Worm (Caenorhabditis elegans): ENCODE results near the gene Y43F8C.7.

Y43F8C.7 gene

ce11 chrV:19669959-19670358 is 26.1 kb upstream of the Y43F8C.7 start, which contains the start of gene Y43F8C.11:
Gene Y43F8C.11 (plus strand): TSS chrV:19670259.
- TF ChIP-seq set-16 (GFP tag; IDR thresholded peaks at IDR 0.05) (no peak), ceh-44 (GFP tag; IDR thresholded peaks at IDR 0.05) (no peak), nhr-77 (tag; optimal IDR thresholded peaks at IDR 0.05) (no peak)

ce11 chrV:19668213-19668612 is 24.4 kb upstream of the Y43F8C.7 start:
- TF ChIP-seq T26A8.4 (GFP tag; IDR thresholded peaks at IDR 0.05) (no peak), lin-13 (GFP tag; optimal IDR thresholded peaks at IDR 0.05) (no peak), php-3 (GFP tag; IDR thresholded peaks at IDR 0.05) (no peak), D1046.2 (GFP tag; IDR thresholded peaks at IDR 0.05) (no peak), ZK546.5 (tag; optimal IDR thresholded peaks at IDR 0.05) (no peak), cey-2 (tag; optimal IDR thresholded peaks at IDR 0.05; ENCODE audit: borderline replicate concordance, insufficient read depth) (no peak), mes-2 (tag; optimal IDR thresholded peaks at IDR 0.05; ENCODE audit: poor library complexity, severe bottlenecking) (no peak), F44E2.7 (GFP tag; IDR thresholded peaks at IDR 0.05) (no peak), ceh-32 (tag; optimal IDR thresholded peaks at IDR 0.05; ENCODE audit: poor library complexity) (no peak), nhr-42 (GFP tag; IDR thresholded peaks at IDR 0.05) (no peak), lir-3 (tag; optimal IDR thresholded peaks at IDR 0.05) (no peak), aly-2 (tag; optimal IDR thresholded peaks at IDR 0.05) (no peak), set-16 (GFP tag; IDR thresholded peaks at IDR 0.05) (no peak), dpl-1 (GFP tag; optimal IDR thresholded peaks at IDR 0.05) (no peak), lsy-2 (tag; optimal IDR thresholded peaks at IDR 0.05) (no peak), ceh-28 (tag; optimal IDR thresholded peaks at IDR 0.05) (no peak), aha-1 (tag) (no peak), zag-1 (tag; optimal IDR thresholded peaks at IDR 0.05) (no peak)

- TF ChIP-seq spr-1 (tag; optimal IDR thresholded peaks at IDR 0.05) (no peak), lim-7 (GFP tag; IDR thresholded peaks at IDR 0.05) (no peak), duxl-1 (tag; optimal IDR thresholded peaks at IDR 0.05; ENCODE audit: poor library complexity) (no peak), aha-1 (tag) (no peak), ceh-82 (tag; optimal IDR thresholded peaks at IDR 0.05) (no peak), F44E2.7 (GFP tag; IDR thresholded peaks at IDR 0.05) (no peak), hlh-11 (tag; optimal IDR thresholded peaks at IDR 0.05) (no peak), lin-29 (GFP tag; IDR thresholded peaks at IDR 0.05) (no peak), ceh-28 (tag; optimal IDR thresholded peaks at IDR 0.05) (no peak), skn-1 (tag; optimal IDR thresholded peaks at IDR 0.05) (no peak)
These were observed 23.9 kb upstream of the Y43F8C.7 start for ce11 chrV:19667716-19668115.

- TF ChIP-seq tra-1 (GFP tag; IDR thresholded peaks at IDR 0.05) (peak; percentile 63; the same call in 1 of the 2 replicates), aly-2 (tag; optimal IDR thresholded peaks at IDR 0.05) (no peak), nhr-42 (GFP tag; IDR thresholded peaks at IDR 0.05) (no peak), mxl-2 (GFP tag; conservative IDR thresholded peaks at IDR 0.05) (no peak), spr-1 (tag; optimal IDR thresholded peaks at IDR 0.05) (no peak), T26A8.4 (GFP tag; IDR thresholded peaks at IDR 0.05) (no peak), nhr-28 (tag; optimal IDR thresholded peaks at IDR 0.05) (peak; percentile 49), hmg-1.1 (GFP tag; IDR thresholded peaks at IDR 0.05) (no peak), nhr-25 (tag; optimal IDR thresholded peaks at IDR 0.05; ENCODE audit: borderline replicate concordance, insufficient read depth) (peak; percentile 12), mes-2 (tag; optimal IDR thresholded peaks at IDR 0.05; ENCODE audit: poor library complexity, severe bottlenecking) (no peak), Y5F2A.4 (GFP tag; optimal IDR thresholded peaks at IDR 0.05) (no peak), unc-62 (GFP tag; optimal IDR thresholded peaks at IDR 0.05 in 1 of 2) (peak in 1 of 2 experiments; percentile 77), unc-62 (tag; optimal IDR thresholded peaks at IDR 0.05) (no peak), lsy-2 (tag; optimal IDR thresholded peaks at IDR 0.05) (no peak), lin-29 (GFP tag; IDR thresholded peaks at IDR 0.05) (peak; percentile 62; the same call in 1 of the 2 replicates), gei-8 (GFP tag; optimal IDR thresholded peaks at IDR 0.05) (no peak), aha-1 (tag) (peak; percentile 31), R02D3.7 (tag; optimal IDR thresholded peaks at IDR 0.05) (no peak), ceh-20 (GFP tag; IDR thresholded peaks at IDR 0.05) (no peak), zfp-3 (GFP tag; conservative IDR thresholded peaks at IDR 0.05) (no peak), mdl-1 (tag; optimal IDR thresholded peaks at IDR 0.05) (peak in 1 of 2 experiments; percentile 60), hlh-11 (tag; optimal IDR thresholded peaks at IDR 0.05) (peak; percentile 38), nhr-6 (tag; optimal IDR thresholded peaks at IDR 0.05) (peak; percentile 5), hlh-30 (tag; optimal IDR thresholded peaks at IDR 0.05; ENCODE audit: insufficient read depth) (peak; percentile 80)
These were observed 22.5 kb upstream of the Y43F8C.7 start for ce11 chrV:19666308-19666707.

Measured in whole organism, L4 larva.